Worm (Caenorhabditis elegans): ENCODE measurements around the gene pezo-1.

The pezo-1 gene

ce11 chrIV:9367852-9368627 lies 1.7 kb upstream of the pezo-1 start:
- TF ChIP-seq T26A8.4 (GFP tag; IDR thresholded peaks at IDR 0.05) (no peak), daf-12 (tag; optimal IDR thresholded peaks at IDR 0.05) (no peak), daf-16 (GFP tag; optimal IDR thresholded peaks at IDR 0.05) (peak in 1 of 2 experiments; percentile 71), daf-16 (tag; optimal IDR thresholded peaks at IDR 0.05) (peak; percentile 98), zfp-2 (tag; optimal IDR thresholded peaks at IDR 0.05) (no peak), hlh-30 (tag; optimal IDR thresholded peaks at IDR 0.05; ENCODE audit: insufficient read depth) (peak; percentile 22), zag-1 (tag; optimal IDR thresholded peaks at IDR 0.05) (no peak), egl-27 (tag; optimal IDR thresholded peaks at IDR 0.05) (no peak), spr-1 (tag; optimal IDR thresholded peaks at IDR 0.05) (no peak), lin-29 (GFP tag; IDR thresholded peaks at IDR 0.05) (no peak), nhr-10 (tag; optimal IDR thresholded peaks at IDR 0.05) (no peak), ceh-32 (tag; optimal IDR thresholded peaks at IDR 0.05; ENCODE audit: poor library complexity) (no peak), nhr-77 (tag; optimal IDR thresholded peaks at IDR 0.05) (no peak), dmd-6 (GFP tag; IDR thresholded peaks at IDR 0.05) (no peak; the same call in 1 of the 2 replicates), lin-13 (GFP tag; optimal IDR thresholded peaks at IDR 0.05) (no peak), tra-1 (GFP tag; IDR thresholded peaks at IDR 0.05) (no peak), madf-5 (GFP tag; IDR thresholded peaks at IDR 0.05) (no peak), unc-62 (GFP tag; optimal IDR thresholded peaks at IDR 0.05 in 1 of 2) (no peak), unc-62 (tag; optimal IDR thresholded peaks at IDR 0.05) (no peak), nhr-111 (GFP tag; optimal IDR thresholded peaks at IDR 0.05) (no peak), F49E8.2 (tag; optimal IDR thresholded peaks at IDR 0.05; ENCODE audit: borderline replicate concordance) (peak; percentile 28), zip-11 (GFP tag; IDR thresholded peaks at IDR 0.05) (no peak), duxl-1 (tag; optimal IDR thresholded peaks at IDR 0.05; ENCODE audit: poor library complexity) (no peak), hlh-11 (tag; optimal IDR thresholded peaks at IDR 0.05) (peak; percentile 44), zfp-3 (GFP tag; conservative IDR thresholded peaks at IDR 0.05) (no peak), ceh-20 (GFP tag; IDR thresholded peaks at IDR 0.05) (no peak), fos-1 (tag; optimal IDR thresholded peaks at IDR 0.05) (no peak), ama-1 (optimal IDR thresholded peaks at IDR 0.05) (no peak), lsy-2 (tag; optimal IDR thresholded peaks at IDR 0.05) (peak in 1 of 2 experiments; percentile 24), nhr-28 (tag; optimal IDR thresholded peaks at IDR 0.05) (peak; percentile 52), rbr-2 (tag; optimal IDR thresholded peaks at IDR 0.05) (peak; percentile 14), nhr-25 (tag; optimal IDR thresholded peaks at IDR 0.05; ENCODE audit: borderline replicate concordance, insufficient read depth) (no peak), ceh-44 (GFP tag; IDR thresholded peaks at IDR 0.05) (no peak), nhr-11 (tag; optimal IDR thresholded peaks at IDR 0.05) (no peak), mep-1 (tag; optimal IDR thresholded peaks at IDR 0.05) (no peak), R02D3.7 (tag; optimal IDR thresholded peaks at IDR 0.05) (no peak), hmg-1.1 (GFP tag; IDR thresholded peaks at IDR 0.05) (no peak), spr-3 (GFP tag; optimal IDR thresholded peaks at IDR 0.05) (no peak), daf-8 (GFP tag; IDR thresholded peaks at IDR 0.05) (no peak), Y75B8A.6 (GFP tag; IDR thresholded peaks at IDR 0.05) (no peak), zip-2 (tag; optimal IDR thresholded peaks at IDR 0.05) (no peak), fkh-10 (GFP tag; optimal IDR thresholded peaks at IDR 0.05) (peak; percentile 17), vab-7 (GFP tag; IDR thresholded peaks at IDR 0.05) (no peak), dmd-9 (GFP tag; IDR thresholded peaks at IDR 0.05) (no peak), jun-1 (tag; optimal IDR thresholded peaks at IDR 0.05) (no peak), nhr-237 (tag; optimal IDR thresholded peaks at IDR 0.05) (no peak), mxl-3 (GFP tag; optimal IDR thresholded peaks at IDR 0.05) (no peak), unc-130 (GFP tag; optimal IDR thresholded peaks at IDR 0.05) (peak; percentile 4), snpc-1.2 (GFP tag; IDR thresholded peaks at IDR 0.05) (no peak; the same call in 1 of the 2 replicates), mdt-29 (GFP tag; IDR thresholded peaks at IDR 0.05) (no peak), dve-1 (tag; optimal IDR thresholded peaks at IDR 0.05; ENCODE audit: insufficient read depth) (peak; percentile 58)

Data from whole organism, L4 larva.